Fruit fly (Drosophila melanogaster): ENCODE data around the gene Ugt35B1.

- TF ChIP-seq Eip74EF (GFP tag; optimal IDR thresholded peaks at IDR 0.05) (no peak), CG31388 (GFP tag; optimal IDR thresholded peaks at IDR 0.05) (no peak), CG33213 (GFP tag; optimal IDR thresholded peaks at IDR 0.05) (no peak), Lim3 (GFP tag; IDR thresholded peaks at IDR 0.05) (no peak), en (GFP tag; optimal IDR thresholded peaks at IDR 0.05) (no peak), CG14860 (GFP tag; IDR thresholded peaks at IDR 0.05; ENCODE audit: partially characterized antibody) (no peak), zf30C (GFP tag; optimal IDR thresholded peaks at IDR 0.05) (no peak), CG13123 (GFP tag; optimal IDR thresholded peaks at IDR 0.05) (no peak)
Observed at dm6 chr3R:11128116-11128626, 41.9 kb downstream of the Ugt35B1 start, which contains the start of gene Ugt35C1.
